Worm (Caenorhabditis elegans): Measurements from ENCODE around the gene spp-31.

Gene spp-31

DNA sequence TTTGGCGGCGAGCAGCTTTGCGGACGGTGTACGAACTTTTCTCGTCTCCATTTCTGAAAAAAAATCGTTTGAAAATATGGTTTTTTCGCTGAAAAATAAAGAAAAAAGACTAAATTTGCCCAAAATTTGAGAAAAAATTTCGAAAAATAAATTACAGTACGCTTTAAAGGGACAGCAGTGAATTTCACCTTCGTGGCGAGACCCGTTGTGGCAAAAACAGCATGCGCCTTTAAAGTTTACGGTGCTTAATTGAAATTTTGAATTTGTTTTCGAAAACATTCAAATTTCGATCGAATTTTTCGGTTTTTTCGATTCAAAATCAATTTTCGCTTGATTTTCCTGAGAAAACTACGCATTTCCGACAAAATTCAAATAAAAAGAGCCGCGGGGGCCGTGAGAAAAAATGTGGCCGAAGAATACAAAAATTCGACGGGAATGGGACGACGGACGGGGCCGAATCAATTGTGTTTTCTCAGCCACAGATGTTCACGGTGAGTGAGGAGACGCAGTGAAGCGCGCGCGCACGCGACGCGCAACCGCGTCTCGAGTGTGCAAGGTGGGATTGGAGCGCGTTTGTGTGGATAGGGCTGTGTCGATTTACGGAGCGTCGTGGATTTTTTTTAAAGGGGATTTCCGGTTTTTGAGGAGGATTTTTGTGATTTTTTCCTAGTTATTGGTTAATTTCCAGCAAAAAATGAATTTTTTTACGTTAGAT, 13.6 kb downstream of the spp-31 start, which contains the start of gene Y77E11A.7 (continued):
- TF ChIP-seq hlh-26 (GFP tag; conservative IDR thresholded peaks at IDR 0.05) (no peak), ceh-40 (GFP tag; IDR thresholded peaks at IDR 0.05) (no peak), dox-1 (GFP tag; IDR thresholded peaks at IDR 0.05) (peak; percentile 94), K11D2.4 (GFP tag; IDR thresholded peaks at IDR 0.05) (peak; percentile 61; the same call in 1 of the 2 replicates), let-526 (GFP tag; IDR thresholded peaks at IDR 0.05) (no peak), B0336.3 (GFP tag; IDR thresholded peaks at IDR 0.05) (peak; percentile 71), xnd-1 (tag; optimal IDR thresholded peaks at IDR 0.05) (peak; percentile 92), Y67H2A.10 (GFP tag; conservative IDR thresholded peaks at IDR 0.05) (peak; percentile 61), F57C9.4 (tag; optimal IDR thresholded peaks at IDR 0.05) (no peak), rec-8 (tag; optimal IDR thresholded peaks at IDR 0.05) (peak in 1 of 2 experiments; percentile 3), sptf-2 (GFP tag; optimal IDR thresholded peaks at IDR 0.05) (peak; percentile 58), ztf-18 (tag; optimal IDR thresholded peaks at IDR 0.05) (peak; percentile 68), nfyb-1 (GFP tag; IDR thresholded peaks at IDR 0.05) (peak; percentile 67; the same call in 1 of the 2 replicates), C06A6.2 (GFP tag; conservative IDR thresholded peaks at IDR 0.05) (no peak), ets-4 (GFP tag; optimal IDR thresholded peaks at IDR 0.05) (no peak), ceh-91 (GFP tag; IDR thresholded peaks at IDR 0.05) (peak; percentile 69; the same call in 1 of the 2 replicates), lin-40 (tag; optimal IDR thresholded peaks at IDR 0.05) (peak; percentile 74), egrh-3 (GFP tag; IDR thresholded peaks at IDR 0.05) (peak; percentile 66), lir-1 (GFP tag; conservative IDR thresholded peaks at IDR 0.05) (peak; percentile 42; the same call in 1 of the 2 replicates), bed-1 (GFP tag; IDR thresholded peaks at IDR 0.05) (no peak), lin-35 (GFP tag; optimal IDR thresholded peaks at IDR 0.05) (peak in 1 of 3 experiments; percentile 82), him-1 (tag; optimal IDR thresholded peaks at IDR 0.05) (peak; percentile 14), T26A5.8 (tag; optimal IDR thresholded peaks at IDR 0.05) (no peak), ztf-3 (GFP tag; optimal IDR thresholded peaks at IDR 0.05) (no peak), nfya-2 (GFP tag; IDR thresholded peaks at IDR 0.05) (no peak), Y53G8AR.9 (GFP tag; conservative IDR thresholded peaks at IDR 0.05) (no peak), snpc-4 (GFP tag; optimal IDR thresholded peaks at IDR 0.05) (no peak), snpc-4 (tag; optimal IDR thresholded peaks at IDR 0.05) (peak in 2 of 4 experiments; percentile 42 to 57), madf-10 (tag; optimal IDR thresholded peaks at IDR 0.05) (peak; percentile 77), tbp1 (GFP tag; optimal IDR thresholded peaks at IDR 0.05) (peak; percentile 1), Y56A3A.18 (GFP tag; IDR thresholded peaks at IDR 0.05) (no peak), zfh-2 (GFP tag; conservative IDR thresholded peaks at IDR 0.05) (peak; percentile 98), pha-4 (tag; optimal IDR thresholded peaks at IDR 0.05) (peak; percentile 58), attf-5 (GFP tag; optimal IDR thresholded peaks at IDR 0.05) (peak; percentile 99), dpff-1 (tag; optimal IDR thresholded peaks at IDR 0.05) (no peak), hmg-1.2 (GFP tag; IDR thresholded peaks at IDR 0.05) (peak; percentile 70; the same call in 1 of the 2 replicates), madf-8 (GFP tag; conservative IDR thresholded peaks at IDR 0.05) (peak; percentile 88), F33H1.4 (GFP tag; IDR thresholded peaks at IDR 0.05) (peak; percentile 98), nfya-1 (tag; optimal IDR thresholded peaks at IDR 0.05; ENCODE audit: borderline replicate concordance, insufficient read depth) (no peak), ceh-58 (GFP tag; IDR thresholded peaks at IDR 0.05) (no peak), ceh-27 (GFP tag; optimal IDR thresholded peaks at IDR 0.05) (peak; percentile 96), lin-26 (GFP tag; IDR thresholded peaks at IDR 0.05) (0 out of 2 replicates have a peak, but pooled peaks have one; percentile 29), tbx-9 (tag; optimal IDR thresholded peaks at IDR 0.05; ENCODE audit: borderline replicate concordance) (no peak), ztf-25 (GFP tag; IDR thresholded peaks at IDR 0.05) (0 out of 2 replicates have a peak, but pooled peaks have one; percentile 40), mxl-1 (tag; optimal IDR thresholded peaks at IDR 0.05) (no peak), ZK185.1 (tag; optimal IDR thresholded peaks at IDR 0.05; ENCODE audit: poor library complexity, severe bottlenecking) (no peak), bed-2 (GFP tag; IDR thresholded peaks at IDR 0.05) (0 out of 2 replicates have a peak, but pooled peaks have one; percentile 34)

All from whole organism, young adult.